Fruit fly (Drosophila melanogaster) whole organism, wandering third instar larva: ENCODE results near the gene CG42399.
A peak's percentile ranks its signal among the peaks of the same experiment; 100 is the strongest.

ENCODE experiments used
- CG32264 ChIP-seq: fragments of 200-800 bp; sonication (Bioruptor generic); optimal IDR thresholded peaks from 2 replicates; lab custom pipeline; 2016; ENCODE audit warnings: missing biosample characterization, missing genetic modification characterization
- Dfd ChIP-seq: fragments of >200 bp; optimal IDR thresholded peaks from 2 replicates; lab custom pipeline; 2017; ENCODE audit warnings: missing biosample characterization, missing genetic modification characterization
- Mio ChIP-seq: sonication (Bioruptor generic); optimal IDR thresholded peaks from 2 replicates; lab custom pipeline; 2016; ENCODE audit warnings: missing biosample characterization, missing genetic modification characterization
- Vsx2 ChIP-seq: fragments of 200-300, 225-300 bp; sonication (Bioruptor generic); optimal IDR thresholded peaks from 2 replicates; lab custom pipeline; 2018; ENCODE audit warnings: missing biosample characterization, missing genetic modification characterization; ENCODE audit not compliant: partially characterized antibody
- brk ChIP-seq: fragments of 200-800 bp; sonication (Bioruptor generic); optimal IDR thresholded peaks from 2 replicates; lab custom pipeline; 2016; ENCODE audit warnings: missing biosample characterization, mild to moderate bottlenecking, missing genetic modification characterization
- fru ChIP-seq: fragments of 200-800 bp; sonication (Bioruptor generic); optimal IDR thresholded peaks from 3 replicates; lab custom pipeline; 2016; ENCODE audit warnings: missing biosample characterization, mild to moderate bottlenecking, missing genetic modification characterization
- h ChIP-seq: fragments of 200-800 bp; sonication (Bioruptor generic); optimal IDR thresholded peaks from 3 replicates; lab custom pipeline; 2016; ENCODE audit warnings: missing biosample characterization, mild to moderate bottlenecking, missing genetic modification characterization
- psq ChIP-seq: fragments of 200-800 bp; sonication (Bioruptor generic); optimal IDR thresholded peaks from 3 replicates; lab custom pipeline; 2017; ENCODE audit warnings: missing biosample characterization, mild to moderate bottlenecking, missing genetic modification characterization, moderate library complexity
- usp ChIP-seq: fragments of >200 bp; optimal IDR thresholded peaks from 2 replicates; lab custom pipeline; 2017; ENCODE audit warnings: missing biosample characterization, missing genetic modification characterization

dm6 chr2L:139610-140009, 13.5 kb downstream of the CG42399 start:
- TF ChIP-seq h (GFP tag; lab: Kevin White, UChicago) (peak; percentile 16), fru (no peak), Dfd (GFP tag; lab: Kevin White, UChicago) (no peak), brk (GFP tag; lab: Kevin White, UChicago) (no peak), Vsx2 (no peak), psq (GFP tag; lab: Kevin White, UChicago) (no peak), Mio (GFP tag; lab: Kevin White, UChicago) (no peak), usp (GFP tag; lab: Kevin White, UChicago) (no peak), CG32264 (GFP tag; lab: Kevin White, UChicago) (no peak)
